Worm (Caenorhabditis elegans) whole organism, L4/young adult: ENCODE data around the gene cec-3.

Experiments used
- W03F9.2 ChIP-seq: fragments of 150-350 bp; optimal IDR thresholded peaks from 2 replicates; lab custom pipeline; 2014; ENCODE audit warnings: missing biosample characterization, missing genetic modification characterization
- dao-5 ChIP-seq: sonication (generic microtip); optimal IDR thresholded peaks from 2 replicates; lab custom pipeline; 2016; ENCODE audit warnings: missing genotype, missing genetic modification characterization, moderate library complexity, missing compliant biosample characterization
- him-1 ChIP-seq: sonication (generic microtip); optimal IDR thresholded peaks from 2 replicates; lab custom pipeline; 2016; ENCODE audit warnings: missing genotype, missing genetic modification reagents, missing genetic modification characterization, missing compliant biosample characterization

DNA sequence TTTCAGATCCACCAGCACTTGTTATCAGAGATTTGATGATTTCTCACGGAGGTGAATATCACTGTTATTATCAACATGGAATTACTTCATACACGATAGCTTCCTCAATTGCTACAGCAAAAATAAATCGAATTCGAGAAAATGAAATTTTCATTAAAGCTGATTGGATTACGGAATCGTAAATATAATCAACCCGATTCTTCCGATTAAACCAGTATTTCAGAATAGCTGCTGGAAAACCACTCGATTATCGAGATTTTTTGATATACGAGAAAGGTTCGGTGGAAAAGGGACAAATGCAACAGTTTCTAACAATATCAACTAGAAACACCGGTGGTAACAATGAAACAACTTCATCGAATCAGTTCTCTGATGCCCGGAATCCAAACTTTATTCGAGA, 44.6 kb upstream of the cec-3 start:
- TF ChIP-seq dao-5 (tag; lab: Kevin White, UChicago) (no peak), W03F9.2 (tag; lab: Kevin White, UChicago) (no peak), him-1 (tag; lab: Kevin White, UChicago) (no peak)
